Worm (Caenorhabditis elegans): ENCODE results near the gene srh-30.

The srh-30 gene

ce11 chrV:6792565-6792964 lies 21.0 kb upstream of the srh-30 start, which contains the start of gene gck-2:
Gene gck-2 (minus strand): TSS chrV:6792665.
- no peak for TF ChIP-seq dao-5 (tag; optimal IDR thresholded peaks at IDR 0.05)
- no peak for TF ChIP-seq W03F9.2 (tag; optimal IDR thresholded peaks at IDR 0.05)
- TF ChIP-seq him-1 (tag; optimal IDR thresholded peaks at IDR 0.05) = no peak

ce11 chrV:6787906-6788430 lies 16.4 kb upstream of the srh-30 start, which contains the start of gene ZC404.2:
Gene ZC404.2 (plus strand): TSS chrV:6787952.
- TF ChIP-seq dao-5 (tag; optimal IDR thresholded peaks at IDR 0.05) = no peak
- no peak for TF ChIP-seq W03F9.2 (tag; optimal IDR thresholded peaks at IDR 0.05)
- TF ChIP-seq him-1 (tag; optimal IDR thresholded peaks at IDR 0.05) = no peak

ce11 chrV:6784853-6785492 lies 13.4 kb upstream of the srh-30 start, which contains the start of the genes spn-4 and spe-39:
Gene spn-4 (minus strand): TSS chrV:6784903.
Gene spe-39 (plus strand): TSS chrV:6785451.
- TF ChIP-seq dao-5 (tag; optimal IDR thresholded peaks at IDR 0.05) (no peak), W03F9.2 (tag; optimal IDR thresholded peaks at IDR 0.05) (peak; percentile 75), him-1 (tag; optimal IDR thresholded peaks at IDR 0.05) (peak; percentile 48)

ce11 chrV:6783044-6783625 lies 11.6 kb upstream of the srh-30 start:
- TF ChIP-seq him-1 (tag; optimal IDR thresholded peaks at IDR 0.05) (no peak), dao-5 (tag; optimal IDR thresholded peaks at IDR 0.05) (no peak)

ce11 chrV:6782260-6782659 lies 10.7 kb upstream of the srh-30 start:
- TF ChIP-seq him-1 (tag; optimal IDR thresholded peaks at IDR 0.05) (no peak), dao-5 (tag; optimal IDR thresholded peaks at IDR 0.05) (no peak), W03F9.2 (tag; optimal IDR thresholded peaks at IDR 0.05) (no peak)

- TF ChIP-seq W03F9.2 (tag; optimal IDR thresholded peaks at IDR 0.05) (no peak), dao-5 (tag; optimal IDR thresholded peaks at IDR 0.05) (no peak), him-1 (tag; optimal IDR thresholded peaks at IDR 0.05) (no peak)
Measured at ce11 chrV:6780676-6781075, 9.1 kb upstream of the srh-30 start.

ce11 chrV:6780166-6780565 lies 8.6 kb upstream of the srh-30 start, which contains the start of gene ZC404.15:
Gene ZC404.15 (plus strand): TSS chrV:6780466.
- TF ChIP-seq dao-5 (tag; optimal IDR thresholded peaks at IDR 0.05) (no peak), him-1 (tag; optimal IDR thresholded peaks at IDR 0.05) (no peak), W03F9.2 (tag; optimal IDR thresholded peaks at IDR 0.05) (no peak)

ce11 chrV:6778457-6778856 lies 6.9 kb upstream of the srh-30 start:
- TF ChIP-seq dao-5 (tag; optimal IDR thresholded peaks at IDR 0.05) (no peak), W03F9.2 (tag; optimal IDR thresholded peaks at IDR 0.05) (no peak), him-1 (tag; optimal IDR thresholded peaks at IDR 0.05) (no peak)

- TF ChIP-seq W03F9.2 (tag; optimal IDR thresholded peaks at IDR 0.05) (no peak), him-1 (tag; optimal IDR thresholded peaks at IDR 0.05) (no peak), dao-5 (tag; optimal IDR thresholded peaks at IDR 0.05) (no peak)
Measured at ce11 chrV:6775708-6776107, 4.2 kb upstream of the srh-30 start, which contains the start of gene srh-28. Gene srh-28 (minus strand): TSS chrV:6775808.

- TF ChIP-seq him-1 (tag; optimal IDR thresholded peaks at IDR 0.05) = no peak
Measured at ce11 chrV:6773735-6774134, 2.2 kb upstream of the srh-30 start, which contains the start of gene ZC404.16. Gene ZC404.16 (minus strand): TSS chrV:6773835.

- no peak for TF ChIP-seq dao-5 (tag; optimal IDR thresholded peaks at IDR 0.05)
- no peak for TF ChIP-seq him-1 (tag; optimal IDR thresholded peaks at IDR 0.05)
- TF ChIP-seq W03F9.2 (tag; optimal IDR thresholded peaks at IDR 0.05) = no peak
Measured at ce11 chrV:6769440-6769839, 2.1 kb downstream of the srh-30 start.

ce11 chrV:6768452-6768929 lies 3.1 kb downstream of the srh-30 start, which contains the start of the genes T25F10.1 and clik-1:
Gene T25F10.1 (plus strand): TSS chrV:6768502.
Gene clik-1 (minus strand): TSS chrV:6768732.
- no peak for TF ChIP-seq dao-5 (tag; optimal IDR thresholded peaks at IDR 0.05)
- TF ChIP-seq W03F9.2 (tag; optimal IDR thresholded peaks at IDR 0.05) = no peak
- no peak for TF ChIP-seq him-1 (tag; optimal IDR thresholded peaks at IDR 0.05)

- TF ChIP-seq him-1 (tag; optimal IDR thresholded peaks at IDR 0.05) (no peak), dao-5 (tag; optimal IDR thresholded peaks at IDR 0.05) (no peak), W03F9.2 (tag; optimal IDR thresholded peaks at IDR 0.05) (no peak)
Measured at ce11 chrV:6767576-6767975, 4.0 kb downstream of the srh-30 start.

- TF ChIP-seq W03F9.2 (tag; optimal IDR thresholded peaks at IDR 0.05) (no peak), dao-5 (tag; optimal IDR thresholded peaks at IDR 0.05) (no peak), him-1 (tag; optimal IDR thresholded peaks at IDR 0.05) (no peak)
Measured at ce11 chrV:6764972-6765371, 6.6 kb downstream of the srh-30 start, which contains the start of gene bbs-8. Gene bbs-8 (minus strand): TSS chrV:6765072.

Data from whole organism, L4/young adult.